Fruit fly (Drosophila melanogaster) whole organism, embryonic: Measurements from ENCODE around the gene Gga.

Experiments used
- Awh ChIP-seq: fragments of 200-800 bp; sonication (Bioruptor generic); IDR thresholded peaks from 2 replicates; pipeline ENCODE4, ENCODE4 v1.3.6; 2022; ENCODE audit warnings: missing biosample characterization, missing genetic modification characterization
- CG12071 ChIP-seq: fragments of 200-800 bp; sonication (Bioruptor generic); optimal IDR thresholded peaks from 3 replicates; lab custom pipeline; 2018; ENCODE audit warnings: missing biosample characterization, mild to moderate bottlenecking, missing genetic modification characterization
- CG12155 ChIP-seq: fragments of 200-800 bp; sonication (Bioruptor generic); optimal IDR thresholded peaks from 3 replicates; lab custom pipeline; 2016; ENCODE audit warnings: missing biosample characterization, missing genetic modification characterization
- CG14667 ChIP-seq: fragments of 200-800 bp; sonication (Bioruptor generic); IDR thresholded peaks from 2 replicates; pipeline ENCODE4 v1.3.6; 2022; ENCODE audit warnings: missing biosample characterization, missing genetic modification characterization
- CG1832 ChIP-seq: fragments of 200-800 bp; sonication (Bioruptor generic); optimal IDR thresholded peaks from 2 replicates; lab custom pipeline; 2017; ENCODE audit warnings: missing biosample characterization, mild to moderate bottlenecking, missing genetic modification characterization, inconsistent platforms
- CG32772 ChIP-seq: fragments of 200-800 bp; sonication (Bioruptor generic); IDR thresholded peaks from 2 replicates; pipeline ENCODE4 v1.3.6; 2022; ENCODE audit warnings: missing biosample characterization, missing genetic modification characterization
- CG4730 ChIP-seq: fragments of 200-800 bp; sonication (Bioruptor generic); IDR thresholded peaks from 2 replicates; pipeline ENCODE4 v1.3.6; 2022; ENCODE audit warnings: missing biosample characterization, missing genetic modification characterization
- CG7357 ChIP-seq: fragments of 200-800 bp; sonication (Bioruptor generic); IDR thresholded peaks from 3 replicates; pipeline ENCODE4 v1.3.6; 2022; ENCODE audit warnings: missing biosample characterization, missing genetic modification characterization
- CG7745 ChIP-seq: fragments of 200-800 bp; sonication (Bioruptor generic); optimal IDR thresholded peaks from 2 replicates; lab custom pipeline; 2018; ENCODE audit warnings: missing biosample characterization, mild to moderate bottlenecking, missing genetic modification characterization, moderate library complexity
- CG7839 ChIP-seq: fragments of 200-800 bp; sonication (Bioruptor generic); optimal IDR thresholded peaks from 3 replicates; lab custom pipeline; 2018; ENCODE audit warnings: missing biosample characterization, mild to moderate bottlenecking, missing genetic modification characterization, moderate library complexity
- Dad ChIP-seq: fragments of 200-800 bp; sonication (Bioruptor generic); optimal IDR thresholded peaks from 3 replicates; lab custom pipeline; 2016; ENCODE audit warnings: missing biosample characterization, missing genetic modification characterization
- Deaf1 ChIP-seq: fragments of 200-800 bp; optimal IDR thresholded peaks from 3 replicates; lab custom pipeline; 2019; ENCODE audit warnings: missing biosample characterization, mild to moderate bottlenecking, missing genetic modification characterization, moderate library complexity
- Dref ChIP-seq: fragments of 200-800 bp; sonication (Bioruptor generic); IDR thresholded peaks from 2 replicates; pipeline ENCODE4 v1.3.6; 2022; ENCODE audit warnings: missing biosample characterization, missing genetic modification characterization
- ERR ChIP-seq: fragments of 200-800 bp; sonication (Bioruptor generic); optimal IDR thresholded peaks from 2 replicates; lab custom pipeline; 2016; ENCODE audit warnings: missing biosample characterization, missing genetic modification characterization
- Gug ChIP-seq: fragments of 200-800 bp; sonication (Bioruptor generic); IDR thresholded peaks from 4 replicates; pipeline ENCODE4 v1.3.6; 2022; ENCODE audit warnings: missing biosample characterization, missing genetic modification characterization
- H2.0 ChIP-seq: fragments of 200-800 bp; sonication (Bioruptor generic); IDR thresholded peaks from 2 replicates; pipeline ENCODE4 v1.3.6; 2022; ENCODE audit warnings: missing biosample characterization, missing genetic modification characterization
- HLH4C ChIP-seq: fragments of 200-800 bp; sonication (Bioruptor generic); IDR thresholded peaks from 3 replicates; pipeline ENCODE4 v1.3.6; 2022; ENCODE audit warnings: missing biosample characterization, missing genetic modification characterization; ENCODE audit not compliant: partially characterized antibody
- Hr78 ChIP-seq, 2 experiments: fragments of 200-800 bp in 1 of 2; fragments of >200 bp in 1 of 2; sonication (Bioruptor generic) in 1 of 2; optimal IDR thresholded peaks; 2 replicates each; lab custom pipeline; 2017 to 2019; ENCODE audit warnings: missing biosample characterization in 2 of 2, missing genetic modification characterization in 2 of 2, mild to moderate bottlenecking in 1 of 2, moderate library complexity in 1 of 2
- Lhr ChIP-seq: fragments of 200-800 bp; sonication (Bioruptor generic); optimal IDR thresholded peaks from 3 replicates; lab custom pipeline; 2017; ENCODE audit warnings: mild to moderate bottlenecking, missing biosample characterization, missing genetic modification reagents, missing genetic modification characterization
- MBD-R2 ChIP-seq: fragments of 200-800 bp; sonication (Bioruptor generic); IDR thresholded peaks from 2 replicates; pipeline ENCODE4 v1.3.6; 2022; ENCODE audit warnings: missing biosample characterization, missing genetic modification characterization
- Mrtf ChIP-seq: fragments of 200-800 bp; sonication (Bioruptor generic); IDR thresholded peaks from 3 replicates; pipeline ENCODE4 v1.3.6; 2022; ENCODE audit warnings: missing biosample characterization, missing genetic modification characterization
- Myb ChIP-seq: fragments of 200-800 bp; sonication (Bioruptor generic); optimal IDR thresholded peaks from 2 replicates; lab custom pipeline; 2016; ENCODE audit warnings: missing biosample characterization, missing genetic modification characterization
- NFAT ChIP-seq: fragments of 200-800 bp; sonication (Bioruptor generic); IDR thresholded peaks from 2 replicates; pipeline ENCODE4 v1.3.6; 2022; ENCODE audit warnings: missing biosample characterization, missing genetic modification characterization
- PHDP ChIP-seq: fragments of 200-800 bp; sonication (Bioruptor generic); optimal IDR thresholded peaks from 3 replicates; lab custom pipeline; 2018; ENCODE audit warnings: missing biosample characterization, mild to moderate bottlenecking, missing genetic modification characterization, moderate library complexity
- Scr ChIP-seq: fragments of 200-800 bp; sonication (Bioruptor generic); IDR thresholded peaks from 2 replicates; pipeline ENCODE4 v1.3.6; 2022; ENCODE audit warnings: missing biosample characterization, missing genetic modification characterization; ENCODE audit not compliant: partially characterized antibody
- Sry-δ ChIP-seq: fragments of 200-800 bp; sonication (Bioruptor generic); optimal IDR thresholded peaks from 2 replicates; lab custom pipeline; 2016; ENCODE audit warnings: missing biosample characterization, missing genetic modification characterization
- Stat92E ChIP-seq, 3 experiments: fragments of >200 bp in 2 of 3; fragments of 200-800 bp in 1 of 3; sonication (Bioruptor generic) in 1 of 3; optimal IDR thresholded peaks; 2 replicates each; lab custom pipeline; 2017 to 2019; ENCODE audit warnings: missing biosample characterization in 3 of 3, missing genetic modification characterization in 3 of 3, mild to moderate bottlenecking in 1 of 3, moderate library complexity in 1 of 3
- Tbp ChIP-seq: fragments of >200 bp; optimal IDR thresholded peaks from 2 replicates; lab custom pipeline; 2018; ENCODE audit warnings: missing biosample characterization, missing genetic modification characterization
- ab ChIP-seq: fragments of 200-800 bp; sonication (Bioruptor generic); optimal IDR thresholded peaks from 2 replicates; lab custom pipeline; 2016; ENCODE audit warnings: missing biosample characterization, missing genetic modification characterization
- aop ChIP-seq: fragments of 200-800 bp; sonication (Bioruptor generic); IDR thresholded peaks from 2 replicates; pipeline ENCODE4 v1.3.6; 2022; ENCODE audit warnings: missing biosample characterization, missing genetic modification characterization
- cg ChIP-seq: fragments of 200-800 bp; sonication (Bioruptor generic); optimal IDR thresholded peaks from 3 replicates; lab custom pipeline; 2019; ENCODE audit warnings: missing biosample characterization, mild to moderate bottlenecking, missing genetic modification characterization, moderate library complexity
- da ChIP-seq: fragments of 200-800 bp; sonication (Bioruptor generic); optimal IDR thresholded peaks from 2 replicates; lab custom pipeline; 2016; ENCODE audit warnings: missing biosample characterization, missing genetic modification characterization
- danr ChIP-seq: fragments of 200-800 bp; sonication (Bioruptor generic); IDR thresholded peaks from 2 replicates; pipeline ENCODE4 v1.3.6; 2022; ENCODE audit warnings: missing biosample characterization, missing genetic modification characterization
- ems ChIP-seq: fragments of 200-800 bp; sonication (Bioruptor generic); optimal IDR thresholded peaks from 3 replicates; lab custom pipeline; 2016; ENCODE audit warnings: missing biosample characterization, missing genetic modification characterization
- ftz-f1 ChIP-seq: fragments of 200-800 bp; sonication (Bioruptor generic); optimal IDR thresholded peaks from 2 replicates; lab custom pipeline; 2016; ENCODE audit warnings: missing biosample characterization, missing genetic modification characterization
- kay ChIP-seq: fragments of 200-800 bp; sonication (Bioruptor generic); optimal IDR thresholded peaks from 2 replicates; lab custom pipeline; 2016; ENCODE audit warnings: missing biosample characterization, missing genetic modification characterization
- nau ChIP-seq: fragments of 200-800 bp; sonication (Bioruptor generic); optimal IDR thresholded peaks from 3 replicates; lab custom pipeline; 2017; ENCODE audit warnings: missing biosample characterization, mild to moderate bottlenecking, missing genetic modification characterization, missing genetic modification reagents
- nerfin-1 ChIP-seq: fragments of 200-800 bp; sonication (Bioruptor generic); optimal IDR thresholded peaks from 3 replicates; lab custom pipeline; 2019; ENCODE audit warnings: missing biosample characterization, mild to moderate bottlenecking, missing genetic modification characterization, moderate library complexity
- oc ChIP-seq: fragments of 200-800 bp; sonication (Bioruptor generic); optimal IDR thresholded peaks from 2 replicates; lab custom pipeline; 2018; ENCODE audit warnings: missing biosample characterization, mild to moderate bottlenecking, missing genetic modification characterization, moderate library complexity
- schlank ChIP-seq: fragments of 200-800 bp; sonication (Bioruptor generic); optimal IDR thresholded peaks from 2 replicates; lab custom pipeline; 2018; ENCODE audit warnings: missing biosample characterization, mild to moderate bottlenecking, missing genetic modification characterization
- shn ChIP-seq: fragments of 200-800 bp; sonication (Bioruptor generic); optimal IDR thresholded peaks from 3 replicates; lab custom pipeline; 2016; ENCODE audit warnings: missing biosample characterization, missing genetic modification characterization
- sisA ChIP-seq: fragments of 200-800 bp; sonication (Bioruptor generic); IDR thresholded peaks from 2 replicates; pipeline ENCODE4 v1.3.6; 2022; ENCODE audit warnings: missing biosample characterization, missing genetic modification characterization
- ssp ChIP-seq: fragments of 200-800 bp; sonication (Bioruptor generic); IDR thresholded peaks from 2 replicates; pipeline ENCODE4 v1.3.6; 2022; ENCODE audit warnings: missing biosample characterization, missing genetic modification characterization
- sug ChIP-seq: fragments of 200-800 bp; optimal IDR thresholded peaks from 2 replicates; lab custom pipeline; 2019; ENCODE audit warnings: missing biosample characterization, mild to moderate bottlenecking, missing genetic modification characterization, moderate library complexity
- tap ChIP-seq: fragments of 200-800 bp; optimal IDR thresholded peaks from 3 replicates; lab custom pipeline; 2019; ENCODE audit warnings: missing biosample characterization, mild to moderate bottlenecking, missing genetic modification characterization, moderate library complexity
- vnd ChIP-seq: fragments of 200-800 bp; sonication (Bioruptor generic); IDR thresholded peaks from 3 replicates; pipeline ENCODE4 v1.3.6; 2022; ENCODE audit warnings: missing biosample characterization, missing genetic modification characterization; ENCODE audit not compliant: partially characterized antibody
- vvl ChIP-seq: fragments of 200-800 bp; sonication (Bioruptor generic); IDR thresholded peaks from 2 replicates; pipeline ENCODE4 v1.3.6; 2022; ENCODE audit warnings: missing biosample characterization, missing genetic modification characterization
- yki ChIP-seq: fragments of >200 bp; optimal IDR thresholded peaks from 3 replicates; lab custom pipeline; 2018
- zen ChIP-seq: fragments of 200-800 bp; sonication (Bioruptor generic); optimal IDR thresholded peaks from 3 replicates; lab custom pipeline; 2018; ENCODE audit warnings: missing biosample characterization, mild to moderate bottlenecking, missing genetic modification characterization, moderate library complexity

The Gga gene

DNA sequence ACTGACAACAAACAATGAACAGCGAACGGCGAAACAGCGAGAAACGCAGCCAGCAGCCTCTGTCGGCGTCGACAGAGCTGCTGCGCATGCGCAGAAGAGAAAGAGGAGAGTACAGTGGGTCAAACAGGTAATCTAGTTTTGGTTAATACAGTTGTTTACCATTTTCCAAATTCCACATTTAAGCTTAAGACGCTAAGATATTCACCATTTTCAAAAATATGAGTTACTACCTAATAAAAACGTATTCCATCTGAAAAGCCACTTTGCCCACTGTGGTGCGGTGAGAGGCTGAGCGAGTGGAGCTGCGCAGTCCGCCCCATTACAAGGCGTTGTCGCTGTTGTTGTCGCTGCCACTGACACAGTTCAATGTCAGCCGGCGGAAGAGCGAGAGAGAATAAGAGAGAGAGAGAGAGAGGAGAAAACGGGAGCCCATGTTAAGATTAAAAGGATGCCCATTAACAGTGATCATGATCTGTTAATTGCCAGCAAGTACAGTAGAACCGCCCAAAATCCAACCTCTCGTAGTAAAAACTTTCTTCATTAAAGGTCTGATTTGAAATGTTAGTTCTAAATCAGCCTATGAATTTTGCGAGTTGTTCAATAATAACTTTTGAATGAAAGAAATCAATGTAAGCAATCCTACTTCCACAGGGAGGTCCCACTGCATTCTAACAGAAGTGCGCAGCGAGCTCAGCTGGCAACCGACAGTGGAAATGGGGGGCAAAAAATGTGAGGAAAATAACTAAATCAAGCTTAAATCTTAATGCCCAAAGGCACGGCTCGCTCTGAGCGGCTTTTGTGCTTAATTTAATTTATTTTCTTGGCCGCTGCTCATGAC, 50.1 kb downstream of the Gga start (continued):
- TF ChIP-seq CG7839 (tag; lab: Kevin White, UChicago) = peak; percentile 93
- peak; percentile 87 for TF ChIP-seq CG14667
- TF ChIP-seq Myb (GFP tag; lab: Kevin White, UChicago) = peak; percentile 85
- peak in 1 of 2 experiments; percentile 90 for TF ChIP-seq Hr78 (GFP tag; optimal IDR thresholded peaks at IDR 0.05; lab: Kevin White, UChicago)
- peak; percentile 19 for TF ChIP-seq CG7745 (tag; lab: Kevin White, UChicago)
- TF ChIP-seq ab = peak; percentile 73
- TF ChIP-seq Stat92E (GFP tag; optimal IDR thresholded peaks at IDR 0.05; lab: Kevin White, UChicago) = peak in 1 of 3 experiments; percentile 75
- no peak for TF ChIP-seq Dref (GFP tag; lab: Robert Waterston, UW)
- TF ChIP-seq cg (GFP tag; lab: Kevin White, UChicago) = no peak
- peak; percentile 92 for TF ChIP-seq CG4730 (GFP tag; lab: Robert Waterston, UW)
- peak; percentile 41 for TF ChIP-seq sug
- peak; percentile 95 for TF ChIP-seq shn (GFP tag; lab: Kevin White, UChicago)
- peak; percentile 81 for TF ChIP-seq ssp (GFP tag; lab: Robert Waterston, UW)
- peak; percentile 60 for TF ChIP-seq MBD-R2 (GFP tag; lab: Robert Waterston, UW)
- no peak for TF ChIP-seq Scr (GFP tag; lab: Robert Waterston, UW)
- peak; percentile 95 for TF ChIP-seq Mrtf
- TF ChIP-seq NFAT (GFP tag; lab: Robert Waterston, UW) = peak; percentile 85
- TF ChIP-seq nerfin-1 = peak; percentile 88
- no peak for TF ChIP-seq HLH4C (GFP tag; lab: Robert Waterston, UW)
- peak; percentile 96 for TF ChIP-seq H2.0 (GFP tag; lab: Robert Waterston, UW)
- TF ChIP-seq Tbp (GFP tag; lab: Kevin White, UChicago) = no peak
- TF ChIP-seq CG1832 (GFP tag; lab: Kevin White, UChicago) = peak; percentile 47
- TF ChIP-seq Lhr = peak; percentile 84
- peak; percentile 89 for TF ChIP-seq CG12155
- TF ChIP-seq CG32772 (GFP tag; lab: Robert Waterston, UW) = peak; percentile 94
- TF ChIP-seq schlank (tag; lab: Kevin White, UChicago) = peak; percentile 67
- TF ChIP-seq aop (GFP tag; lab: Robert Waterston, UW) = peak; percentile 86; the same call in 1 of the 2 replicates
- no peak for TF ChIP-seq vnd
- TF ChIP-seq nau (GFP tag; lab: Kevin White, UChicago) = peak; percentile 88
- no peak for TF ChIP-seq yki (lab: Kevin White, UChicago)
- peak; percentile 91 for TF ChIP-seq danr (GFP tag; lab: Robert Waterston, UW)
- TF ChIP-seq ERR (GFP tag; lab: Kevin White, UChicago) = peak; percentile 79
- TF ChIP-seq tap (tag; lab: Kevin White, UChicago) = peak; percentile 87
- peak; percentile 93 for TF ChIP-seq Dad (GFP tag; lab: Kevin White, UChicago)
- TF ChIP-seq CG12071 (GFP tag; lab: Kevin White, UChicago) = peak; percentile 90
- TF ChIP-seq Awh = peak; percentile 97
- peak; percentile 76 for TF ChIP-seq kay (GFP tag; lab: Kevin White, UChicago)
- TF ChIP-seq ftz-f1 = peak; percentile 66
- TF ChIP-seq vvl (GFP tag; lab: Robert Waterston, UW) = peak; percentile 98
- TF ChIP-seq ems (GFP tag; lab: Kevin White, UChicago) = peak; percentile 94
- peak; percentile 66 for TF ChIP-seq Deaf1 (tag; lab: Kevin White, UChicago)
- TF ChIP-seq CG7357 (GFP tag; lab: Robert Waterston, UW) = peak; percentile 86
- peak; percentile 78 for TF ChIP-seq da (GFP tag; lab: Kevin White, UChicago)
- TF ChIP-seq PHDP (tag; lab: Kevin White, UChicago) = peak; percentile 92
- TF ChIP-seq zen = peak; percentile 84
- TF ChIP-seq oc (tag; lab: Kevin White, UChicago) = peak; percentile 95
- TF ChIP-seq Sry-δ (GFP tag; lab: Kevin White, UChicago) = peak; percentile 60
- peak; percentile 89 for TF ChIP-seq Gug (GFP tag; lab: Robert Waterston, UW)
- peak; percentile 94 for TF ChIP-seq sisA
